Fruit fly (Drosophila melanogaster) whole organism, embryonic: ENCODE measurements around the gene CG34300.

Source experiments
- ATbp ChIP-seq: fragments of 200-800 bp; sonication (Bioruptor generic); optimal IDR thresholded peaks from 2 replicates; lab custom pipeline; 2017; ENCODE audit warnings: missing biosample characterization, mild to moderate bottlenecking, missing genetic modification characterization, missing genetic modification reagents
- Atf-2 ChIP-seq: fragments of 200-800 bp; sonication (Bioruptor generic); optimal IDR thresholded peaks from 2 replicates; lab custom pipeline; 2016; ENCODE audit warnings: missing biosample characterization, missing genetic modification characterization
- Blimp-1 ChIP-seq: fragments of 200-800 bp; sonication (Bioruptor generic); optimal IDR thresholded peaks from 3 replicates; lab custom pipeline; 2018; ENCODE audit warnings: missing biosample characterization, missing genetic modification characterization, mild to moderate bottlenecking, moderate library complexity, missing genetic modification reagents
- CG10979 ChIP-seq: fragments of 200-800 bp; sonication (Bioruptor generic); optimal IDR thresholded peaks from 2 replicates; lab custom pipeline; 2018; ENCODE audit warnings: missing biosample characterization, mild to moderate bottlenecking, missing genetic modification characterization, moderate library complexity
- CG11504 ChIP-seq: fragments of 200-800 bp; sonication (Bioruptor generic); optimal IDR thresholded peaks from 3 replicates; lab custom pipeline; 2019; ENCODE audit warnings: missing biosample characterization, mild to moderate bottlenecking, missing genetic modification characterization, moderate library complexity
- CG12071 ChIP-seq: fragments of 200-800 bp; sonication (Bioruptor generic); optimal IDR thresholded peaks from 3 replicates; lab custom pipeline; 2018; ENCODE audit warnings: missing biosample characterization, mild to moderate bottlenecking, missing genetic modification characterization
- CG13287 ChIP-seq: fragments of 200-800 bp; sonication (Bioruptor generic); IDR thresholded peaks from 2 replicates; pipeline ENCODE4 v1.3.6; 2022; ENCODE audit warnings: missing biosample characterization, missing genetic modification characterization; ENCODE audit not compliant: partially characterized antibody
- CG1647 ChIP-seq: fragments of 200-800 bp; sonication (Bioruptor generic); optimal IDR thresholded peaks from 3 replicates; lab custom pipeline; 2016; ENCODE audit warnings: missing biosample characterization, missing genetic modification characterization
- CG17328 ChIP-seq: fragments of 200-800 bp; sonication (Bioruptor generic); IDR thresholded peaks from 2 replicates; pipeline ENCODE4 v1.3.6; 2022; ENCODE audit warnings: missing biosample characterization, missing genetic modification characterization
- CG17361 ChIP-seq: fragments of 200-800 bp; sonication (Bioruptor generic); IDR thresholded peaks from 3 replicates; pipeline ENCODE4 v1.3.6; 2022; ENCODE audit warnings: missing biosample characterization, missing genetic modification characterization
- CG3065 ChIP-seq: fragments of 200-800 bp; sonication (Bioruptor generic); optimal IDR thresholded peaks from 2 replicates; lab custom pipeline; 2016; ENCODE audit warnings: missing biosample characterization, missing genetic modification characterization
- CG3726 ChIP-seq: fragments of 200-800 bp; sonication (Bioruptor generic); IDR thresholded peaks from 3 replicates; pipeline ENCODE4, ENCODE4 v1.3.6; 2022; ENCODE audit warnings: missing biosample characterization, missing genetic modification characterization
- CG3995 ChIP-seq: fragments of 200-800 bp; sonication (Bioruptor generic); optimal IDR thresholded peaks from 3 replicates; lab custom pipeline; 2016; ENCODE audit warnings: missing biosample characterization, missing genetic modification characterization
- CG4730 ChIP-seq: fragments of 200-800 bp; sonication (Bioruptor generic); IDR thresholded peaks from 2 replicates; pipeline ENCODE4 v1.3.6; 2022; ENCODE audit warnings: missing biosample characterization, missing genetic modification characterization
- CG4820 ChIP-seq: fragments of 200-800 bp; sonication (Bioruptor generic); optimal IDR thresholded peaks from 3 replicates; lab custom pipeline; 2016; ENCODE audit warnings: missing biosample characterization, missing genetic modification characterization
- CG7372 ChIP-seq: fragments of 200-800 bp; sonication (Bioruptor generic); IDR thresholded peaks from 2 replicates; pipeline ENCODE4 v1.3.6; 2022; ENCODE audit warnings: missing biosample characterization, missing genetic modification characterization
- CHES-1-like ChIP-seq: fragments of 200-800 bp; sonication (Bioruptor generic); optimal IDR thresholded peaks from 2 replicates; lab custom pipeline; 2016; ENCODE audit warnings: missing biosample characterization, missing genetic modification characterization
- Gug ChIP-seq: fragments of 200-800 bp; sonication (Bioruptor generic); IDR thresholded peaks from 4 replicates; pipeline ENCODE4 v1.3.6; 2022; ENCODE audit warnings: missing biosample characterization, missing genetic modification characterization
- HLH3B ChIP-seq: fragments of 200-800 bp; sonication (Bioruptor generic); IDR thresholded peaks from 2 replicates; pipeline ENCODE4 v1.3.6; 2022; ENCODE audit warnings: missing biosample characterization, missing genetic modification characterization
- HLH54F ChIP-seq: fragments of 200-800 bp; sonication (Bioruptor generic); optimal IDR thresholded peaks from 3 replicates; lab custom pipeline; 2016; ENCODE audit warnings: missing biosample characterization, missing genetic modification characterization
- MESR4 ChIP-seq: fragments of 200-800 bp; sonication (Bioruptor generic); optimal IDR thresholded peaks from 2 replicates; lab custom pipeline; 2018; ENCODE audit warnings: missing biosample characterization, mild to moderate bottlenecking, missing genetic modification characterization, moderate library complexity
- NC2β ChIP-seq: fragments of 200-800 bp; sonication (Bioruptor generic); optimal IDR thresholded peaks from 2 replicates; lab custom pipeline; 2016; ENCODE audit warnings: missing biosample characterization, missing genetic modification characterization
- NK7.1 ChIP-seq: fragments of 200-800 bp; sonication (Bioruptor generic); optimal IDR thresholded peaks from 3 replicates; lab custom pipeline; 2016; ENCODE audit warnings: missing biosample characterization, missing genetic modification characterization
- Spps ChIP-seq: fragments of 200-800 bp; sonication (Bioruptor generic); optimal IDR thresholded peaks from 2 replicates; lab custom pipeline; 2018; ENCODE audit warnings: missing biosample characterization, mild to moderate bottlenecking, missing genetic modification characterization
- Sry-β ChIP-seq: fragments of 200-800 bp; sonication (Bioruptor generic); optimal IDR thresholded peaks from 2 replicates; lab custom pipeline; 2018; ENCODE audit warnings: missing biosample characterization, mild to moderate bottlenecking, missing genetic modification characterization, moderate library complexity
- Trl ChIP-seq, 3 experiments: fragments of >200 bp in 2 of 3; fragments of 200-800 bp in 1 of 3; sonication (Bioruptor generic) in 1 of 3; optimal IDR thresholded peaks; 2 replicates in 1 of 3; 3 replicates in 2 of 3; lab custom pipeline; 2016 to 2017; ENCODE audit warnings: missing biosample characterization in 1 of 3, missing genetic modification characterization in 1 of 3
- ato ChIP-seq: fragments of 200-800 bp; sonication (Bioruptor generic); IDR thresholded peaks from 2 replicates; pipeline ENCODE4 v1.3.6; 2022; ENCODE audit warnings: missing biosample characterization, missing genetic modification characterization; ENCODE audit not compliant: partially characterized antibody
- cg ChIP-seq: fragments of 200-800 bp; sonication (Bioruptor generic); optimal IDR thresholded peaks from 3 replicates; lab custom pipeline; 2019; ENCODE audit warnings: missing biosample characterization, mild to moderate bottlenecking, missing genetic modification characterization, moderate library complexity
- chif ChIP-seq, 2 experiments: fragments of 200-800 bp; sonication (Bioruptor generic); optimal IDR thresholded peaks; 3 replicates each; lab custom pipeline; 2016; ENCODE audit warnings: missing biosample characterization in 2 of 2, missing genetic modification characterization in 2 of 2
- cwo ChIP-seq: fragments of 200-800 bp; sonication (Bioruptor generic); optimal IDR thresholded peaks from 3 replicates; lab custom pipeline; 2017; ENCODE audit warnings: missing biosample characterization, missing genetic modification characterization, mild to moderate bottlenecking, moderate library complexity, missing genetic modification reagents
- dati ChIP-seq: fragments of 200-800 bp; sonication (Bioruptor generic); IDR thresholded peaks from 2 replicates; pipeline ENCODE4 v1.3.6; 2022; ENCODE audit warnings: missing biosample characterization, missing genetic modification characterization
- ems ChIP-seq: fragments of 200-800 bp; sonication (Bioruptor generic); optimal IDR thresholded peaks from 3 replicates; lab custom pipeline; 2016; ENCODE audit warnings: missing biosample characterization, missing genetic modification characterization
- eve ChIP-seq, 2 experiments: fragments of >200 bp; optimal IDR thresholded peaks; 2 replicates each; lab custom pipeline; 2017; ENCODE audit warnings: missing biosample characterization in 2 of 2, missing genetic modification characterization in 2 of 2
- fd102C ChIP-seq: fragments of 200-800 bp; sonication (Bioruptor generic); optimal IDR thresholded peaks from 2 replicates; lab custom pipeline; 2018; ENCODE audit warnings: missing biosample characterization, mild to moderate bottlenecking, missing genetic modification characterization, moderate library complexity
- fru ChIP-seq: fragments of >200 bp; optimal IDR thresholded peaks from 2 replicates; lab custom pipeline; 2017
- gce ChIP-seq: fragments of 200-800 bp; sonication (Bioruptor generic); IDR thresholded peaks from 3 replicates; pipeline ENCODE4 v1.3.6; 2022; ENCODE audit warnings: missing biosample characterization, missing genetic modification characterization
- gsb-n ChIP-seq: fragments of 200-800 bp; sonication (Bioruptor generic); optimal IDR thresholded peaks from 3 replicates; lab custom pipeline; 2018; ENCODE audit warnings: missing biosample characterization, mild to moderate bottlenecking, missing genetic modification characterization
- ham ChIP-seq: fragments of 200-800 bp; sonication (Bioruptor generic); IDR thresholded peaks from 2 replicates; pipeline ENCODE4 v1.3.6; 2022; ENCODE audit warnings: missing biosample characterization, missing genetic modification characterization
- hth ChIP-seq: fragments of >200 bp; optimal IDR thresholded peaks from 2 replicates; lab custom pipeline; 2017; ENCODE audit warnings: inconsistent platforms
- ken ChIP-seq: fragments of 200-800 bp; sonication (Bioruptor generic); IDR thresholded peaks from 3 replicates; pipeline ENCODE4 v1.3.6; 2022; ENCODE audit warnings: missing biosample characterization, missing genetic modification characterization
- knrl ChIP-seq: fragments of 200-800 bp; sonication (Bioruptor generic); IDR thresholded peaks from 3 replicates; pipeline ENCODE4 v1.3.6; 2022; ENCODE audit warnings: missing biosample characterization, missing genetic modification characterization; ENCODE audit not compliant: partially characterized antibody
- odd ChIP-seq: fragments of 200-800 bp; sonication (Bioruptor generic); optimal IDR thresholded peaks from 2 replicates; lab custom pipeline; 2017; ENCODE audit warnings: missing biosample characterization, mild to moderate bottlenecking, missing genetic modification characterization
- otp ChIP-seq: fragments of 200-800 bp; sonication (Bioruptor generic); IDR thresholded peaks from 3 replicates; pipeline ENCODE4, ENCODE4 v1.3.6; 2022; ENCODE audit warnings: missing biosample characterization, missing genetic modification characterization
- p53 ChIP-seq: fragments of 200-800 bp; sonication (Bioruptor generic); optimal IDR thresholded peaks from 2 replicates; lab custom pipeline; 2016; ENCODE audit warnings: missing biosample characterization, missing genetic modification characterization
- pnt ChIP-seq: fragments of 200-800 bp; sonication (Bioruptor generic); optimal IDR thresholded peaks from 3 replicates; lab custom pipeline; 2016; ENCODE audit warnings: missing biosample characterization, missing genetic modification characterization
- row ChIP-seq: fragments of 200-800 bp; sonication (Bioruptor generic); IDR thresholded peaks from 3 replicates; pipeline ENCODE4 v1.3.6; 2022; ENCODE audit warnings: missing biosample characterization, missing genetic modification characterization
- sens ChIP-seq: fragments of 200-800 bp; sonication (Bioruptor generic); peaks from one replicate; lab custom pipeline; 2016; ENCODE audit warnings: missing biosample characterization, missing genetic modification characterization
- sob ChIP-seq: fragments of 200-800 bp; sonication (Bioruptor generic); IDR thresholded peaks from 2 replicates; pipeline ENCODE4 v1.3.6; 2022; ENCODE audit warnings: missing biosample characterization, missing genetic modification characterization
- ssp ChIP-seq: fragments of 200-800 bp; sonication (Bioruptor generic); IDR thresholded peaks from 2 replicates; pipeline ENCODE4 v1.3.6; 2022; ENCODE audit warnings: missing biosample characterization, missing genetic modification characterization
- tgo ChIP-seq: fragments of 200-800 bp; sonication (Bioruptor generic); IDR thresholded peaks from 3 replicates; pipeline ENCODE4 v1.3.6; 2022; ENCODE audit warnings: missing biosample characterization, missing genetic modification characterization
- tx ChIP-seq: fragments of 200-800 bp; sonication (Bioruptor generic); optimal IDR thresholded peaks from 2 replicates; lab custom pipeline; 2016; ENCODE audit warnings: missing biosample characterization, missing genetic modification characterization
- unpg ChIP-seq: fragments of 200-800 bp; sonication (Bioruptor generic); optimal IDR thresholded peaks from 3 replicates; lab custom pipeline; 2018; ENCODE audit warnings: missing biosample characterization, mild to moderate bottlenecking, missing genetic modification characterization, moderate library complexity
- zen2 ChIP-seq: fragments of 200-800 bp; sonication (Bioruptor generic); IDR thresholded peaks from 3 replicates; pipeline ENCODE4 v1.3.6; 2022; ENCODE audit warnings: missing biosample characterization, missing genetic modification characterization; ENCODE audit not compliant: partially characterized antibody

Gene CG34300

DNA sequence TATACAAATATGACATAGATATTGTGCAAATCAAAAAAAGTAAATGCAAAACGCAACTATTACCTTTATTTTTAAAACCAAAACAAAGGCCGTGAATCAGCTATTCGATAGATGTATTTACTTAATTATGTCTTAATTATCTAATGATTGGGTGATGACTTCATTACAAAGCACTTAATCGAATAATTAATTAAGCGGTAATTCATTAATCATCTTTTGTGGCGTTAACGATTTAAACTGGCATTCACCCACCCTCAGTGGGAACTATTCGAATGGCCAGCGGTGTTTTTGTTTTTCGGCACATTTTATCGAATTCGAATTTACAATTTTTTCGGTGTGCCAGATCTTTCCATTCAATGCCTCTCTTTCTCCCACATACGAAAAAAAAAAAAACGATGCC lies 31.0 kb upstream of the CG34300 start (continued):
- no peak for TF ChIP-seq CHES-1-like (GFP tag; lab: Kevin White, UChicago)
- no peak for TF ChIP-seq CG1647
- no peak for TF ChIP-seq cwo
- no peak for TF ChIP-seq NC2β (GFP tag; lab: Kevin White, UChicago)
- no peak for TF ChIP-seq CG13287 (GFP tag; lab: Robert Waterston, UW)
- no peak for TF ChIP-seq ems
- no peak for TF ChIP-seq ato (GFP tag; lab: Robert Waterston, UW)
- no peak for TF ChIP-seq cg (GFP tag; lab: Kevin White, UChicago)
- TF ChIP-seq Blimp-1 (GFP tag; lab: Kevin White, UChicago) = peak; percentile 7
- no peak for TF ChIP-seq MESR4 (GFP tag; lab: Kevin White, UChicago)
- TF ChIP-seq CG3065 (GFP tag; lab: Kevin White, UChicago) = no peak
- peak; percentile 16 for TF ChIP-seq CG11504 (tag; lab: Kevin White, UChicago)
- no peak for TF ChIP-seq ssp
- TF ChIP-seq gsb-n (tag; lab: Kevin White, UChicago) = no peak
- TF ChIP-seq HLH3B (GFP tag; lab: Robert Waterston, UW) = no peak
- TF ChIP-seq tx (GFP tag; lab: Kevin White, UChicago) = no peak
- no peak for TF ChIP-seq CG7372 (GFP tag; lab: Robert Waterston, UW)
- TF ChIP-seq CG12071 (GFP tag; lab: Kevin White, UChicago) = no peak
- no peak for TF ChIP-seq gce (GFP tag; lab: Robert Waterston, UW)
- TF ChIP-seq row = peak; percentile 32; the same call in 1 of the 3 replicates
- TF ChIP-seq Spps (tag; lab: Kevin White, UChicago) = no peak
- peak; percentile 83 for TF ChIP-seq sens (GFP tag; lab: Kevin White, UChicago)
- no peak for TF ChIP-seq ken (GFP tag; lab: Robert Waterston, UW)

DNA sequence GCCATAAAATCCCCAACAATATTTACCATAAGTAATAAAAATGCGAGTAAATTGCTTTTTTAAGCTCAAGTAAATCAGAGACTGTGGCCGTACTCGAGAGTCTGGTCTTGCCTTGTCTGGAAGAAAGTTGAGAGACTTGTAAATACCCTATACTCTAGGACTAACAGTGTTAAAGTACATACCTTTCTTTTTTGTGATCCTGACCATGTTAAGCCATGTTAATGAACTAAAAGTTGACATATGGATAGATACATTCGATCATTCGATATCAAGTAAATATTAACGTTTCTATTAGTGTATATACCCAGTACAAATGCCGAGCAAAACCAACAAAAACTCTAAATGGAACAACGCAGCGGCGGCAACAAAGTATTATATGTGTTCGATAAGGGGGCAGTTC lies 29.7 kb upstream of the CG34300 start:
- TF ChIP-seq CG4820 (peak; percentile 38), zen2 (GFP tag; lab: Robert Waterston, UW) (no peak), CG3995 (GFP tag; lab: Kevin White, UChicago) (no peak), Sry-β (GFP tag; lab: Kevin White, UChicago) (no peak), ham (GFP tag; lab: Robert Waterston, UW) (no peak), knrl (GFP tag; lab: Robert Waterston, UW) (no peak), otp (no peak), Atf-2 (no peak), pnt (no peak), eve (GFP tag; optimal IDR thresholded peaks at IDR 0.05; lab: Kevin White, UChicago) (no peak), fru (lab: Kevin White, UChicago) (no peak), ATbp (GFP tag; lab: Kevin White, UChicago) (no peak), dati (no peak), CG17328 (GFP tag; lab: Robert Waterston, UW) (no peak), sob (GFP tag; lab: Robert Waterston, UW) (no peak), Trl (optimal IDR thresholded peaks at IDR 0.05; lab: Kevin White, UChicago) (no peak), Trl (GFP tag; optimal IDR thresholded peaks at IDR 0.05; lab: Kevin White, UChicago) (no peak), tgo (GFP tag; lab: Robert Waterston, UW) (no peak), odd (GFP tag; lab: Kevin White, UChicago) (no peak), unpg (GFP tag; lab: Kevin White, UChicago) (peak; percentile 27), CG10979 (tag; lab: Kevin White, UChicago) (peak; percentile 55), CG4730 (GFP tag; lab: Robert Waterston, UW) (no peak), CG3726 (no peak), chif (GFP tag; optimal IDR thresholded peaks at IDR 0.05; lab: Kevin White, UChicago) (peak; percentile 20 to 26), HLH54F (GFP tag; lab: Kevin White, UChicago) (no peak), hth (no peak), CG17361 (GFP tag; lab: Robert Waterston, UW) (0 out of 3 replicates have a peak, but pooled peaks have one; percentile 22), fd102C (GFP tag; lab: Kevin White, UChicago) (no peak), NK7.1 (GFP tag; lab: Kevin White, UChicago) (no peak), Gug (0 out of 4 replicates have a peak, but pooled peaks have one; percentile 9), p53 (GFP tag; lab: Kevin White, UChicago) (no peak)
